Fruit fly (Drosophila melanogaster) whole organism, embryonic: ENCODE measurements around the gene CG2964.

Experiments used
- Aef1 ChIP-seq: fragments of 200-800 bp; sonication (Bioruptor generic); IDR thresholded peaks from 3 replicates; pipeline ENCODE4 v1.3.6; 2022; ENCODE audit warnings: missing biosample characterization, missing genetic modification characterization
- CG10209 ChIP-seq: fragments of 200-800 bp; sonication (Bioruptor generic); optimal IDR thresholded peaks from 3 replicates; lab custom pipeline; 2017; ENCODE audit warnings: missing biosample characterization, mild to moderate bottlenecking, missing genetic modification characterization, missing genetic modification reagents
- CG11398 ChIP-seq: fragments of 200-800 bp; sonication (Bioruptor generic); optimal IDR thresholded peaks from 2 replicates; lab custom pipeline; 2016; ENCODE audit warnings: missing biosample characterization, missing genetic modification characterization
- CG13296 ChIP-seq: fragments of 200-800 bp; sonication (Bioruptor generic); optimal IDR thresholded peaks from 3 replicates; lab custom pipeline; 2018; ENCODE audit warnings: missing biosample characterization, mild to moderate bottlenecking, missing genetic modification characterization
- CG14667 ChIP-seq: fragments of 200-800 bp; sonication (Bioruptor generic); IDR thresholded peaks from 2 replicates; pipeline ENCODE4 v1.3.6; 2022; ENCODE audit warnings: missing biosample characterization, missing genetic modification characterization
- CG15269 ChIP-seq: fragments of 200-800 bp; sonication (Bioruptor generic); optimal IDR thresholded peaks from 2 replicates; lab custom pipeline; 2018; ENCODE audit warnings: missing biosample characterization, mild to moderate bottlenecking, missing genetic modification characterization, moderate library complexity
- CG1529 ChIP-seq: fragments of 200-800 bp; sonication (Bioruptor generic); optimal IDR thresholded peaks from 3 replicates; lab custom pipeline; 2018; ENCODE audit warnings: missing biosample characterization, missing genetic modification characterization
- CG17802 ChIP-seq: fragments of 200-800 bp; sonication (Bioruptor generic); optimal IDR thresholded peaks from 2 replicates; lab custom pipeline; 2018; ENCODE audit warnings: missing biosample characterization, mild to moderate bottlenecking, missing genetic modification characterization, moderate library complexity
- CG17829 ChIP-seq: fragments of 200-800 bp; optimal IDR thresholded peaks from 2 replicates; lab custom pipeline; 2019; ENCODE audit warnings: missing biosample characterization, mild to moderate bottlenecking, missing genetic modification characterization, moderate library complexity
- CG18011 ChIP-seq: fragments of 200-800 bp; sonication (Bioruptor generic); optimal IDR thresholded peaks from 2 replicates; lab custom pipeline; 2017; ENCODE audit warnings: missing biosample characterization, missing genetic modification characterization, mild to moderate bottlenecking, moderate library complexity, missing genotype
- CG2120 ChIP-seq: fragments of 200-800 bp; sonication (Bioruptor generic); optimal IDR thresholded peaks from 3 replicates; lab custom pipeline; 2016; ENCODE audit warnings: missing biosample characterization, missing genetic modification characterization
- CG2712 ChIP-seq: fragments of 200-800 bp; optimal IDR thresholded peaks from 3 replicates; lab custom pipeline; 2019; ENCODE audit warnings: missing biosample characterization, mild to moderate bottlenecking, missing genetic modification characterization, moderate library complexity
- CG32767 ChIP-seq: fragments of 200-800 bp; sonication (Bioruptor generic); IDR thresholded peaks from 2 replicates; pipeline ENCODE4 v1.3.6; 2022; ENCODE audit warnings: missing biosample characterization, missing genetic modification characterization
- CG6765 ChIP-seq: fragments of 200-800 bp; sonication (Bioruptor generic); optimal IDR thresholded peaks from 3 replicates; lab custom pipeline; 2017; ENCODE audit warnings: missing biosample characterization, mild to moderate bottlenecking, missing genetic modification characterization
- CG7271 ChIP-seq: fragments of 200-800 bp; sonication (Bioruptor generic); optimal IDR thresholded peaks from 2 replicates; lab custom pipeline; 2018; ENCODE audit warnings: missing biosample characterization, mild to moderate bottlenecking, missing genetic modification characterization, moderate library complexity
- CG7372 ChIP-seq: fragments of 200-800 bp; sonication (Bioruptor generic); IDR thresholded peaks from 2 replicates; pipeline ENCODE4 v1.3.6; 2022; ENCODE audit warnings: missing biosample characterization, missing genetic modification characterization
- CG7987 ChIP-seq: fragments of 200-800 bp; sonication (Bioruptor generic); optimal IDR thresholded peaks from 2 replicates; lab custom pipeline; 2018; ENCODE audit warnings: missing biosample characterization, mild to moderate bottlenecking, missing genetic modification characterization, moderate library complexity
- CG8478 ChIP-seq: fragments of >200 bp; optimal IDR thresholded peaks from 2 replicates; lab custom pipeline; 2018
- CrebB ChIP-seq: fragments of 200-800 bp; sonication (Bioruptor generic); optimal IDR thresholded peaks from 3 replicates; lab custom pipeline; 2018; ENCODE audit warnings: missing biosample characterization, mild to moderate bottlenecking, missing genetic modification characterization
- Gsc ChIP-seq: fragments of 200-800 bp; sonication (Bioruptor generic); IDR thresholded peaks from 2 replicates; pipeline ENCODE4 v1.3.6; 2022; ENCODE audit warnings: missing biosample characterization, missing genetic modification characterization
- HLH54F ChIP-seq: fragments of 200-800 bp; sonication (Bioruptor generic); optimal IDR thresholded peaks from 3 replicates; lab custom pipeline; 2016; ENCODE audit warnings: missing biosample characterization, missing genetic modification characterization
- HLHmδ ChIP-seq: fragments of 200-800 bp; sonication (Bioruptor generic); optimal IDR thresholded peaks from 2 replicates; lab custom pipeline; 2018; ENCODE audit warnings: missing biosample characterization, mild to moderate bottlenecking, missing genetic modification characterization, moderate library complexity
- Hand ChIP-seq: fragments of 200-800 bp; sonication (Bioruptor generic); optimal IDR thresholded peaks from 2 replicates; lab custom pipeline; 2017; ENCODE audit warnings: mild to moderate bottlenecking, missing biosample characterization, missing genetic modification reagents, missing genetic modification characterization
- Mad ChIP-seq: fragments of 200-800 bp; sonication (Bioruptor generic); optimal IDR thresholded peaks from 2 replicates; lab custom pipeline; 2016; ENCODE audit warnings: missing biosample characterization, missing genetic modification characterization
- NfI ChIP-seq: fragments of 200-800 bp; sonication (Bioruptor generic); optimal IDR thresholded peaks from 3 replicates; lab custom pipeline; 2018; ENCODE audit warnings: missing biosample characterization, mild to moderate bottlenecking, missing genetic modification characterization, moderate library complexity
- Opbp ChIP-seq: fragments of 200-800 bp; sonication (Bioruptor generic); IDR thresholded peaks from 3 replicates; pipeline ENCODE4 v1.3.6; 2022; ENCODE audit warnings: missing biosample characterization, missing genetic modification characterization; ENCODE audit not compliant: partially characterized antibody
- Vsx1 ChIP-seq: fragments of 200-800 bp; sonication (Bioruptor generic); optimal IDR thresholded peaks from 2 replicates; lab custom pipeline; 2017; ENCODE audit warnings: missing biosample characterization, mild to moderate bottlenecking, missing genetic modification characterization, missing genetic modification reagents
- aop ChIP-seq: fragments of 200-800 bp; sonication (Bioruptor generic); IDR thresholded peaks from 2 replicates; pipeline ENCODE4 v1.3.6; 2022; ENCODE audit warnings: missing biosample characterization, missing genetic modification characterization
- ase ChIP-seq: fragments of 200-800 bp; sonication (Bioruptor generic); IDR thresholded peaks from 3 replicates; pipeline ENCODE4 v1.3.6; 2022; ENCODE audit warnings: missing biosample characterization, missing genetic modification characterization
- cato ChIP-seq: fragments of 200-800 bp; sonication (Bioruptor generic); optimal IDR thresholded peaks from 2 replicates; lab custom pipeline; 2016; ENCODE audit warnings: missing biosample characterization, missing genetic modification characterization, borderline replicate concordance
- crol ChIP-seq: fragments of 200-800 bp; sonication (Bioruptor generic); IDR thresholded peaks from 2 replicates; pipeline ENCODE4 v1.3.6; 2022; ENCODE audit warnings: missing biosample characterization, missing genetic modification characterization
- dm ChIP-seq: fragments of 200-800 bp; sonication (Bioruptor generic); optimal IDR thresholded peaks from 3 replicates; lab custom pipeline; 2016; ENCODE audit warnings: missing biosample characterization, missing genetic modification characterization
- emc ChIP-seq: fragments of 200-800 bp; sonication (Bioruptor generic); optimal IDR thresholded peaks from 2 replicates; lab custom pipeline; 2016; ENCODE audit warnings: missing biosample characterization, missing genetic modification characterization
- fd64A ChIP-seq: fragments of 200-800 bp; sonication (Bioruptor generic); optimal IDR thresholded peaks from 3 replicates; lab custom pipeline; 2018; ENCODE audit warnings: missing biosample characterization, mild to moderate bottlenecking, missing genetic modification characterization
- hb ChIP-seq: fragments of 200-800 bp; sonication (Bioruptor generic); IDR thresholded peaks from 3 replicates; pipeline ENCODE4 v1.3.6; 2022; ENCODE audit warnings: missing biosample characterization, missing genetic modification characterization; ENCODE audit not compliant: partially characterized antibody
- ind ChIP-seq: fragments of 200-800 bp; sonication (Bioruptor generic); optimal IDR thresholded peaks from 3 replicates; lab custom pipeline; 2016; ENCODE audit warnings: missing biosample characterization, missing genetic modification characterization
- jing ChIP-seq: fragments of 200-800 bp; sonication (Bioruptor generic); optimal IDR thresholded peaks from 2 replicates; lab custom pipeline; 2018; ENCODE audit warnings: missing biosample characterization, mild to moderate bottlenecking, missing genetic modification characterization
- klu ChIP-seq: fragments of 200-800 bp; sonication (Bioruptor generic); IDR thresholded peaks from 2 replicates; pipeline ENCODE4 v1.3.6; 2022; ENCODE audit warnings: missing biosample characterization, missing genetic modification characterization
- oc ChIP-seq: fragments of 200-800 bp; sonication (Bioruptor generic); optimal IDR thresholded peaks from 2 replicates; lab custom pipeline; 2018; ENCODE audit warnings: missing biosample characterization, mild to moderate bottlenecking, missing genetic modification characterization, moderate library complexity
- peb ChIP-seq: fragments of 200-800 bp; sonication (Bioruptor generic); IDR thresholded peaks from 2 replicates; pipeline ENCODE4 v1.3.6; 2022; ENCODE audit warnings: missing biosample characterization, missing genetic modification characterization
- pzg ChIP-seq: fragments of 200-800 bp; sonication (Bioruptor generic); optimal IDR thresholded peaks from 3 replicates; lab custom pipeline; 2018; ENCODE audit warnings: missing biosample characterization, mild to moderate bottlenecking, missing genetic modification characterization, moderate library complexity
- repo ChIP-seq: fragments of 200-800 bp; sonication (Bioruptor generic); optimal IDR thresholded peaks from 2 replicates; lab custom pipeline; 2016; ENCODE audit warnings: missing biosample characterization, missing genetic modification characterization
- run ChIP-seq: fragments of 200-800 bp; sonication (Bioruptor generic); optimal IDR thresholded peaks from 3 replicates; lab custom pipeline; 2018; ENCODE audit warnings: missing biosample characterization, mild to moderate bottlenecking, missing genetic modification characterization
- schlank ChIP-seq: fragments of 200-800 bp; sonication (Bioruptor generic); optimal IDR thresholded peaks from 2 replicates; lab custom pipeline; 2018; ENCODE audit warnings: missing biosample characterization, mild to moderate bottlenecking, missing genetic modification characterization
- seq ChIP-seq: fragments of 200-800 bp; sonication (Bioruptor generic); IDR thresholded peaks from 2 replicates; pipeline ENCODE4 v1.3.6; 2022; ENCODE audit warnings: missing biosample characterization, missing genetic modification characterization
- tll ChIP-seq, 2 experiments: fragments of 200-800 bp in 1 of 2; fragments of >200 bp in 1 of 2; sonication (Bioruptor generic) in 1 of 2; optimal IDR thresholded peaks; 2 replicates each; lab custom pipeline; 2017 to 2019; ENCODE audit warnings: missing biosample characterization in 2 of 2, missing genetic modification characterization in 2 of 2, mild to moderate bottlenecking in 1 of 2, moderate library complexity in 1 of 2
- tna ChIP-seq: fragments of 200-800 bp; sonication (Bioruptor generic); IDR thresholded peaks from 2 replicates; pipeline ENCODE4 v1.3.6; 2022; ENCODE audit warnings: missing biosample characterization, missing genetic modification characterization; ENCODE audit not compliant: partially characterized antibody
- toy ChIP-seq: fragments of 200-800 bp; sonication (Bioruptor generic); IDR thresholded peaks from 2 replicates; pipeline ENCODE4 v1.3.6; 2022; ENCODE audit warnings: missing biosample characterization, missing genetic modification characterization
- ttk ChIP-seq: fragments of 200-800 bp; sonication (Bioruptor generic); IDR thresholded peaks from 2 replicates; pipeline ENCODE4 v2.1.2; 2022; ENCODE audit warnings: missing biosample characterization, missing genetic modification characterization

The CG2964 gene

DNA sequence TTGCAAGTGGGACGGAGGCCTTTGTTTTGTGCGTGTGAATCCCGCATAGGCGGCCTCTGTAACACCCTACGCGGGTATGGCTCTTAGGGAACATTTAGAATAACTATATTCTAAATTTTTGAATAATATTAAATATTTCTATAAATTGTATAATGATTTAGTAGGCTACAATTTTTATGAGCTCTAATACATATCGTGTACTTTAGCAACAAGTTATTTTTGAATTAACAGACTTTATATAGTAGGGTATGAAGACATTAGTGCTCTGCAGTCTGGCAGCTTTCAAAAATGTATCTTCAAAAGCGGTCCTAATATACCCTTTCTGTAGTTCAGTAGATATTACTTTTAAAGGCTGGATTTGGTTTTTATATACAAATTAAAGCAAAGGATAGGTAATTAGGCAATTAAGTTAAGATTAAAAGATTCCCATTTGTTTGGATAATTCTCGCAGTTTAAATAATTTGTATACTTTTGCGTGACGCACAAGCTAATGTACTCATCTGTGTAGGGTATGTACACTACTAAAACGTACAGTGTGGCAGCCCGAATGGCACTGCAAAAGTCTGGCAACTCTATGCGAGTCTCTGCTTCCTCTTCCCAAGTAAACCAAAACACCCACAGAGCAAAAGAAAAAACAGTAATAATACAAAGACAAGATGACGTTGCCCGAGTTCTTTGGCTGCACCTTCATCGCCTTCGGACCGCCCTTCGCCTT lies 46.4 kb upstream of the CG2964 start, which contains the start of the genes Snx21 and aph-1 (continued):
- TF ChIP-seq CG17829 (tag; lab: Kevin White, UChicago) (peak; percentile 93), CG14667 (GFP tag; lab: Robert Waterston, UW) (peak; percentile 77), aop (GFP tag; lab: Robert Waterston, UW) (0 out of 2 replicates have a peak, but pooled peaks have one; percentile 18), CG2712 (peak; percentile 94), Vsx1 (peak; percentile 87), dm (peak; percentile 76), CG2120 (GFP tag; lab: Kevin White, UChicago) (peak; percentile 94), CG32767 (peak; percentile 89), schlank (tag; lab: Kevin White, UChicago) (peak; percentile 63), CG6765 (GFP tag; lab: Kevin White, UChicago) (peak; percentile 72), CG10209 (GFP tag; lab: Kevin White, UChicago) (peak; percentile 92), crol (GFP tag; lab: Robert Waterston, UW) (peak; percentile 32; the same call in 1 of the 2 replicates), klu (GFP tag; lab: Robert Waterston, UW) (peak; percentile 86), seq (peak; percentile 87), ind (GFP tag; lab: Kevin White, UChicago) (peak; percentile 93), CrebB (tag; lab: Kevin White, UChicago) (peak; percentile 80), Mad (GFP tag; lab: Kevin White, UChicago) (peak; percentile 79), CG1529 (GFP tag; lab: Kevin White, UChicago) (peak; percentile 79), cato (GFP tag; lab: Kevin White, UChicago) (peak; percentile 90), CG13296 (GFP tag; lab: Kevin White, UChicago) (peak; percentile 91), Gsc (GFP tag; lab: Robert Waterston, UW) (peak; percentile 74), repo (GFP tag; lab: Kevin White, UChicago) (peak; percentile 80), CG11398 (peak; percentile 73), emc (GFP tag; lab: Kevin White, UChicago) (peak; percentile 80), pzg (GFP tag; lab: Kevin White, UChicago) (peak; percentile 56), CG7987 (GFP tag; lab: Kevin White, UChicago) (peak; percentile 67), CG17802 (tag; lab: Kevin White, UChicago) (peak; percentile 63), HLH54F (peak; percentile 93), oc (tag; lab: Kevin White, UChicago) (peak; percentile 87), Hand (GFP tag; lab: Kevin White, UChicago) (peak; percentile 88), CG18011 (GFP tag; lab: Kevin White, UChicago) (peak; percentile 70), peb (GFP tag; lab: Robert Waterston, UW) (peak; percentile 81), ttk (peak; percentile 74), CG15269 (tag; lab: Kevin White, UChicago) (peak; percentile 95), ase (GFP tag; lab: Robert Waterston, UW) (peak; percentile 61), tna (GFP tag; lab: Robert Waterston, UW) (no peak), jing (GFP tag; lab: Kevin White, UChicago) (peak; percentile 65), CG7372 (peak; percentile 85), tll (GFP tag; optimal IDR thresholded peaks at IDR 0.05; lab: Kevin White, UChicago) (peak in 1 of 2 experiments; percentile 64), HLHmδ (GFP tag; lab: Kevin White, UChicago) (peak; percentile 20), toy (GFP tag; lab: Robert Waterston, UW) (peak; percentile 78), Opbp (GFP tag; lab: Robert Waterston, UW) (no peak), NfI (peak; percentile 91), CG7271 (tag; lab: Kevin White, UChicago) (peak; percentile 56), run (tag; lab: Kevin White, UChicago) (peak; percentile 83), hb (GFP tag; lab: Robert Waterston, UW) (no peak), fd64A (GFP tag; lab: Kevin White, UChicago) (peak; percentile 42), CG8478 (lab: Kevin White, UChicago) (no peak), Aef1 (GFP tag; lab: Robert Waterston, UW) (peak; percentile 88)
